Worm (Caenorhabditis elegans): ENCODE results near the gene mex-1.

- no peak for TF ChIP-seq unc-39 (tag; optimal IDR thresholded peaks at IDR 0.05)
- TF ChIP-seq fos-1 (tag; optimal IDR thresholded peaks at IDR 0.05) = no peak
- TF ChIP-seq nhr-237 (tag; optimal IDR thresholded peaks at IDR 0.05) = no peak
- TF ChIP-seq D1046.2 (GFP tag; IDR thresholded peaks at IDR 0.05) = no peak
- no peak for TF ChIP-seq lin-1 (GFP tag; IDR thresholded peaks at IDR 0.05)
- TF ChIP-seq lin-15B (tag; optimal IDR thresholded peaks at IDR 0.05) = no peak
- TF ChIP-seq dmd-6 (GFP tag; IDR thresholded peaks at IDR 0.05) = no peak
- no peak for TF ChIP-seq snpc-4 (tag; optimal IDR thresholded peaks at IDR 0.05)
- no peak for TF ChIP-seq zag-1 (tag; optimal IDR thresholded peaks at IDR 0.05)
- no peak for TF ChIP-seq nhr-6 (tag; optimal IDR thresholded peaks at IDR 0.05)
- no peak for TF ChIP-seq ztf-11 (tag; optimal IDR thresholded peaks at IDR 0.05)
- no peak for TF ChIP-seq dmd-9 (GFP tag; IDR thresholded peaks at IDR 0.05)
- TF ChIP-seq lin-39 (tag; optimal IDR thresholded peaks at IDR 0.05) = no peak
- TF ChIP-seq pha-4 (GFP tag; IDR thresholded peaks at IDR 0.05) = no peak
- TF ChIP-seq pha-4 (tag; optimal IDR thresholded peaks at IDR 0.05) = no peak
These were observed 20.0 kb upstream of the mex-1 start, which contains the start of gene W03C9.8 for ce11 chrII:11948459-11948858.

All from whole organism, L4 larva.